Worm (Caenorhabditis elegans) whole organism, L3 larva: ENCODE data around the gene T19D2.13.
A peak's percentile ranks its signal among the peaks of the same experiment; 100 is the strongest.

ENCODE experiments used
- R02D3.7 ChIP-seq: fragments of 150-350 bp; optimal IDR thresholded peaks from 2 replicates; lab custom pipeline; 2014; ENCODE audit warnings: missing biosample characterization, missing genetic modification characterization
- ZK546.5 ChIP-seq: sonication (generic microtip); optimal IDR thresholded peaks from 2 replicates; lab custom pipeline; 2017; ENCODE audit warnings: missing biosample characterization, missing genetic modification characterization
- aly-2 ChIP-seq: fragments of 150-350 bp; optimal IDR thresholded peaks from 2 replicates; lab custom pipeline; 2014; ENCODE audit warnings: missing biosample characterization, missing genetic modification characterization
- ama-1 ChIP-seq: fragments of 150-350 bp; optimal IDR thresholded peaks from 2 replicates; lab custom pipeline; 2018
- ceh-28 ChIP-seq: fragments of 150-350 bp; optimal IDR thresholded peaks from 2 replicates; lab custom pipeline; 2014; ENCODE audit warnings: missing biosample characterization, missing genetic modification reagents, missing genetic modification characterization
- ceh-82 ChIP-seq: fragments of 150-350 bp; optimal IDR thresholded peaks from 2 replicates; lab custom pipeline; 2014; ENCODE audit warnings: missing biosample characterization, missing genetic modification characterization
- ceh-9 ChIP-seq: sonication (generic microtip); optimal IDR thresholded peaks from 2 replicates; lab custom pipeline; 2018; ENCODE audit warnings: missing biosample characterization, missing genetic modification characterization
- daf-12 ChIP-seq: fragments of 150-350 bp; optimal IDR thresholded peaks from 2 replicates; lab custom pipeline; 2014; ENCODE audit warnings: missing biosample characterization, missing genetic modification reagents, missing genetic modification characterization
- egl-5 ChIP-seq: fragments of 150-350 bp; optimal IDR thresholded peaks from 2 replicates; lab custom pipeline; 2017; ENCODE audit warnings: missing biosample characterization, missing genetic modification reagents, missing genetic modification characterization, inconsistent platforms
- elt-1 ChIP-seq: fragments of 150-350 bp; optimal IDR thresholded peaks from 2 replicates; lab custom pipeline; 2014; ENCODE audit warnings: missing biosample characterization, missing genetic modification characterization
- elt-2 ChIP-seq: sonication (generic microtip); optimal IDR thresholded peaks from 2 replicates; lab custom pipeline; 2016; ENCODE audit warnings: missing genetic modification reagents, mild to moderate bottlenecking, missing genetic modification characterization, missing compliant biosample characterization
- elt-3 ChIP-seq, 3 experiments: fragments of 150-350 bp in 1 of 3; sonication (generic microtip) in 2 of 3; optimal IDR thresholded peaks; 2 replicates in 2 of 3; 4 replicates in 1 of 3; lab custom pipeline; 2014 to 2017; ENCODE audit warnings: missing biosample characterization in 3 of 3, missing genetic modification characterization in 3 of 3
- eor-1 ChIP-seq, 2 experiments: fragments of 150-350 bp; optimal IDR thresholded peaks; 2 replicates each; lab custom pipeline; 2014 to 2018; ENCODE audit warnings: missing biosample characterization in 2 of 2, missing genetic modification characterization in 2 of 2
- fkh-10 ChIP-seq: sonication (generic microtip); optimal IDR thresholded peaks from 2 replicates; lab custom pipeline; 2017; ENCODE audit warnings: missing biosample characterization, missing genetic modification reagents, missing genetic modification characterization
- fos-1 ChIP-seq: fragments of 150-350 bp; optimal IDR thresholded peaks from 2 replicates; lab custom pipeline; 2014; ENCODE audit warnings: missing biosample characterization, missing genetic modification characterization
- hmg-11 ChIP-seq: sonication (generic microtip); optimal IDR thresholded peaks from 2 replicates; lab custom pipeline; 2016; ENCODE audit warnings: missing genetic modification characterization, missing compliant biosample characterization
- jun-1 ChIP-seq: fragments of 150-350 bp; optimal IDR thresholded peaks from 2 replicates; lab custom pipeline; 2014; ENCODE audit warnings: missing biosample characterization, missing genetic modification reagents, missing genetic modification characterization
- lin-15B ChIP-seq: fragments of 150-350 bp; optimal IDR thresholded peaks from 2 replicates; lab custom pipeline; 2014; ENCODE audit warnings: missing biosample characterization, missing genetic modification characterization
- lin-39 ChIP-seq: fragments of 150-350 bp; optimal IDR thresholded peaks from 2 replicates; lab custom pipeline; 2018; ENCODE audit warnings: missing biosample characterization, missing genetic modification reagents, missing genetic modification characterization
- lsy-12 ChIP-seq: sonication (generic microtip); optimal IDR thresholded peaks from 2 replicates; lab custom pipeline; 2016; ENCODE audit warnings: mild to moderate bottlenecking, missing genetic modification characterization, missing compliant biosample characterization
- mdl-1 ChIP-seq: fragments of 150-350 bp; optimal IDR thresholded peaks from 2 replicates; lab custom pipeline; 2014; ENCODE audit warnings: missing biosample characterization, missing genetic modification characterization
- nfya-1 ChIP-seq: sonication (generic microtip); optimal IDR thresholded peaks from 2 replicates; lab custom pipeline; 2017; ENCODE audit warnings: missing genetic modification characterization, mild to moderate bottlenecking, missing compliant biosample characterization, antibody characterized with exemption, moderate library complexity; ENCODE audit not compliant: insufficient read depth
- nhr-11 ChIP-seq: fragments of 150-350 bp; optimal IDR thresholded peaks from 2 replicates; lab custom pipeline; 2014; ENCODE audit warnings: missing biosample characterization, missing genetic modification characterization
- nhr-12 ChIP-seq: fragments of 150-350 bp; optimal IDR thresholded peaks from 2 replicates; lab custom pipeline; 2014; ENCODE audit warnings: missing biosample characterization, missing genetic modification characterization
- nhr-23 ChIP-seq: fragments of 150-350 bp; optimal IDR thresholded peaks from 2 replicates; lab custom pipeline; 2014; ENCODE audit warnings: missing biosample characterization, missing genetic modification reagents, missing genetic modification characterization
- nhr-237 ChIP-seq: fragments of 150-350 bp; optimal IDR thresholded peaks from 2 replicates; lab custom pipeline; 2014; ENCODE audit warnings: missing biosample characterization, missing genetic modification characterization
- nhr-25 ChIP-seq: sonication (generic microtip); optimal IDR thresholded peaks from 2 replicates; lab custom pipeline; 2017; ENCODE audit warnings: missing biosample characterization, missing genetic modification characterization
- nhr-67 ChIP-seq: fragments of 150-350 bp; optimal IDR thresholded peaks from 2 replicates; lab custom pipeline; 2014; ENCODE audit warnings: missing biosample characterization, missing genetic modification characterization
- nhr-76 ChIP-seq: fragments of 150-350 bp; sonication (generic microtip); optimal IDR thresholded peaks from 5 replicates; lab custom pipeline; 2014; ENCODE audit warnings: missing biosample characterization, missing genetic modification characterization
- nhr-77 ChIP-seq: fragments of 150-350 bp; optimal IDR thresholded peaks from 2 replicates; lab custom pipeline; 2014; ENCODE audit warnings: missing biosample characterization, missing genetic modification characterization
- skn-1 ChIP-seq: fragments of 150-350 bp; optimal IDR thresholded peaks from 2 replicates; lab custom pipeline; 2014; ENCODE audit warnings: missing biosample characterization, missing genetic modification characterization
- snpc-4 ChIP-seq: fragments of 150-350 bp; optimal IDR thresholded peaks from 2 replicates; lab custom pipeline; 2014; ENCODE audit warnings: missing biosample characterization, missing genetic modification characterization
- tbx-2 ChIP-seq: sonication (generic microtip); optimal IDR thresholded peaks from 2 replicates; lab custom pipeline; 2016; ENCODE audit warnings: mild to moderate bottlenecking, missing genetic modification characterization, missing compliant biosample characterization
- unc-39 ChIP-seq: sonication (generic microtip); optimal IDR thresholded peaks from 4 replicates; lab custom pipeline; 2017; ENCODE audit warnings: missing biosample characterization, missing genetic modification characterization
- unc-62 ChIP-seq: fragments of 150-350 bp; sonication (generic microtip); optimal IDR thresholded peaks from 4 replicates; lab custom pipeline; 2014; ENCODE audit warnings: missing biosample characterization, missing genetic modification reagents, missing genetic modification characterization
- zag-1 ChIP-seq: fragments of 150-350 bp; optimal IDR thresholded peaks from 2 replicates; lab custom pipeline; 2014; ENCODE audit warnings: missing biosample characterization, missing genetic modification characterization
- ztf-11 ChIP-seq: fragments of 150-350 bp; optimal IDR thresholded peaks from 2 replicates; lab custom pipeline; 2014; ENCODE audit warnings: missing biosample characterization, missing genetic modification characterization
- ztf-4 ChIP-seq: fragments of 150-350 bp; optimal IDR thresholded peaks from 2 replicates; lab custom pipeline; 2014; ENCODE audit warnings: missing biosample characterization, missing genetic modification characterization

Gene T19D2.13

DNA sequence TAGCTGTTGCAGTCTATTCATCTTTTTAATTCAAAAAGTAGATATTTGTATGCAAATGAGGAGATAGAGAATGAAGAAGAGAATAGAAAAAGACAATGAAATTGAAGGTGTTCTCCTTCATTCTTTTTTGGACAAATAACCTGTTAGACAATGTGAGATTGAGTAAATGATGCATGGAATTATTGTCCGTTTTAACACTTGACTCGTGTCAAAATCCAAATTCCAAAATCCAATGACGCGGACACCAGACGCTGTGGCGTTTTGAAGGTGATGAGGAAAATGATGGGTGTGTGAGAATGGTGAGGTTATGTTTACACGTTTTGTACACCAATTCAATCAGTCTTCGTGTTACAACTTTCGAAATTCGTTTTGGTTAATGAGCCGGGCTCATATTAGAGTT, 37.0 kb upstream of the T19D2.13 start:
- TF ChIP-seq snpc-4 (no peak), nhr-237 (tag; lab: Kevin White, UChicago) (no peak), ceh-9 (tag; lab: Kevin White, UChicago) (no peak), fkh-10 (GFP tag; lab: Kevin White, UChicago) (no peak), nhr-67 (no peak), lsy-12 (no peak)

DNA sequence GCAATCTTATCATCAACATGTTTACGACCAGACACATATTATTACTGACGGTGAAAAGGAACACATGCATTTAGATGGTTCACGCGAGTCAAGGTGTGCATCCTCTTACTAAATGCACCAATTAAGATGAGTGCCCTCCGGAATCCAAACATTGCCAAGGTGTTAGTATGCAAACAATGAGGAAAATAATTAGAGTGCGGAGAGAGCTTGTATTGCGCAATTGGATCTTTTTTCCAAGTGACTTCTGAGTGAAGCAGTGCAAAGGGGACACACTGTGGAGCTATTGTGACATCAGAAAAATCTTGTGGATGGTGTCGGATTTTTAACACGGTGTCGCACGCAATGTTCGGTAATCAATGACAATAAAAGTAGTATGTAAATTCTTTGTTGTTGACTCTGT, 35.1 kb upstream of the T19D2.13 start:
- TF ChIP-seq unc-39 (tag; lab: Kevin White, UChicago) (no peak), mdl-1 (tag; lab: Kevin White, UChicago) (no peak), nhr-23 (tag; lab: Kevin White, UChicago) (no peak), skn-1 (tag; lab: Kevin White, UChicago) (no peak), daf-12 (no peak), fos-1 (no peak), ceh-82 (tag; lab: Kevin White, UChicago) (no peak), nhr-67 (no peak)

DNA sequence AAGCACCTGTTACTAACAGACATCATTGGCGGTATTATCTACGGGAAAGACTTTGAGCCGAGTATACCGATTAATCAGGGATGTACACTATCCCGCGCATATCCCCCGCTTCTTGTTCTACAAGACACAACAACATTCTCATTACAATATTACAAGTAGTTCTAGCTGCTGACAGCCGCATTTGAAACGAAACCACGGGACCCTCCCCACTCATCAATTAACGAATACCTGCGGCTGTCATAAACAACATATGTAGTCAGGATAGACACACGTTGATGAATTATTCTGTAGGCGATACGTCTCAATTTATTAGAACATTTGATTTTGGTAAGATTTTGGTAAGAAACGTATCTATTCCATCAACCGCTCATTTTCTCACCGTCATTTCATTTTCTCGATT, 34.6 kb upstream of the T19D2.13 start:
- TF ChIP-seq mdl-1 (tag; lab: Kevin White, UChicago), result no peak
- no peak for TF ChIP-seq ceh-9 (tag; lab: Kevin White, UChicago)
- no peak for TF ChIP-seq R02D3.7 (tag; lab: Kevin White, UChicago)
- TF ChIP-seq unc-62 (GFP tag; lab: Kevin White, UChicago), result no peak
- TF ChIP-seq lin-39 (tag; lab: Kevin White, UChicago), result peak; percentile 8
- no peak for TF ChIP-seq nhr-76

DNA sequence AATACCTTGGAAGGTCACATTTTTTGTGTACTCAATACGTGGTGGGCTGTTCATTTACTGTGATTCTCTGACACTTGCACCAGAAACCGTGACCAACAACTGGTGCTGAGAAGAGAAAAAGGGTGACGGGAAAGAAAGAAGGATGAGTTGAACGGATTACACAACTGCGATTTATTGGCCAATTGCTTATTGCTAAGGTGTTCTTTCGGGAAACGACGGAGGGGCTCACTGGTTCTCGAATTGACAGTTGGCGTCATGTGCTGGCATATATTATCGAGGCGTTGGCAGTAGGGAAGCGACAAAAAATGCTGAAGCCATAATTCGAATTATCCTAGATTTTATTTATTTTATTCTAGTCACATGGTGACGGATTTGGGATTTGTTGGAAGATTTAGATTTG, 32.0 kb upstream of the T19D2.13 start:
- TF ChIP-seq nfya-1 (tag; lab: Kevin White, UChicago), result peak; percentile 25
- no peak for TF ChIP-seq ceh-9 (tag; lab: Kevin White, UChicago)

DNA sequence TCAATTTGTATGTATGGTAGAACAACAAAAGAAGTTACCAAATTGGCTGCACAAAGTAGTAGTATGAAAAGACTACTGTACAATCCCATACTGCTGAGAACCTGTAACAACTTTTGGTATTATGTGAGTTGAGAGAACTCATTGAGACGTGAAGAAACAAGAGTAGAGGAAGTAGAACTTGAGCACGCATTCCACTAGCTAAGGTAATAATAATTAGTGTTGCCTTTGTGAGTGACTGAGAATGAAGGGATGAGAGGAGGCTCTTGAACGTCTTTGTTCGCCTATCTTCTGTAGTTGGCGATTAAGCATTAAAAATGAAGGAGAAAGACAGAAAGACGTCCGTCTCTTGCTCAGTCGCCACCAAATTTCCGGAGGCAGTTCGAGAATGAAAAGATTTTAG, 31.4 kb upstream of the T19D2.13 start, which contains the start of gene C16B8.4:
TSS of gene C16B8.4 (minus strand) at position 101 of the 400 bp plus-strand sequence.
- TF ChIP-seq ama-1 (lab: Kevin White, UChicago) (no peak), lin-15B (no peak), ceh-28 (tag; lab: Kevin White, UChicago) (no peak), lsy-12 (no peak), nhr-67 (no peak), fos-1 (no peak), R02D3.7 (tag; lab: Kevin White, UChicago) (no peak), ztf-4 (tag; lab: Kevin White, UChicago) (no peak), snpc-4 (no peak), elt-2 (tag; lab: Kevin White, UChicago) (no peak)
- TF ChIP-seq, all 47 proteins: peak for 0

DNA sequence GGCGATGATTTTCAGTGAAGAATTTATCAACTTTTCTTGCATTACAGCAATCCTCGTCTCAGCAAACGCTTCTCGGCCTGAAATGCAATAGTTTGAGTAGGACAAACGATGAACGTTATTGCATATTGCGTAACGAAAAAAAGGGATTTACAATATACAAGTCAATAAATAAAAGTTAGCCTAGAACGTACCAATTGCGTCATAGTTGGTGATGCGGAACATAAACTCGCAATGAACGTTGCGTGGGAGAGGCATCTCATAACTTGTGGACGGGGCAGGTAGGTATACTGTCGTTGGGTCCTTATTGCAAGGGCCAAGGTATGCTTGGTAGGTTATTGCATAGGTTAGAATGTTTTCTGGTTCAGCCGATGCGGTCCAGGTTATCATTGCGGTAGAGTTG, 28.6 kb upstream of the T19D2.13 start:
- TF ChIP-seq ztf-11 (tag; lab: Kevin White, UChicago) (no peak), nhr-25 (tag; lab: Kevin White, UChicago) (no peak), nhr-67 (no peak), ceh-28 (tag; lab: Kevin White, UChicago) (no peak), nhr-76 (no peak), unc-62 (GFP tag; lab: Kevin White, UChicago) (no peak), zag-1 (tag; lab: Kevin White, UChicago) (no peak), ceh-82 (tag; lab: Kevin White, UChicago) (no peak), skn-1 (tag; lab: Kevin White, UChicago) (no peak), tbx-2 (tag; lab: Kevin White, UChicago) (no peak), lin-39 (tag; lab: Kevin White, UChicago) (no peak), mdl-1 (tag; lab: Kevin White, UChicago) (no peak), hmg-11 (tag; lab: Kevin White, UChicago) (no peak)

DNA sequence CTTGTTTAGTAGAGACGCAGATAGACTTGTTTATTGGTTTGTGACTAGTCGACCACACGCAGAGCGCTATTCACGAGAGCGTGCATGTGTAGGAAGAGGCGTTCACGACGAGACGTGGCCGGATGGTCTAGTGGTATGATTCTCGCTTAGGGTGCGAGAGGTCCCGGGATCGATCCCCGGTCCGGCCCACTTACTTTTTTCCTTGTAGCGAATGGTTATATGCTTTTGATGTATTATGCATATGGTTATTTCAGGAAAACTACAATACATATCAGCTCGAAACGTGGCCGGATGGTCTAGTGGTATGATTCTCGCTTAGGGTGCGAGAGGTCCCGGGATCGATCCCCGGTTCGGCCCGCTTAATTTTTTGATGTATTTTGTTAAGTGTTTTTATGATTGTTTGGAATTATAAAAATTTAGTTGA, 27.8 kb upstream of the T19D2.13 start:
- TF ChIP-seq eor-1 (tag; optimal IDR thresholded peaks at IDR 0.05; lab: Kevin White, UChicago) (no peak), aly-2 (tag; lab: Kevin White, UChicago) (no peak), nhr-12 (tag; lab: Kevin White, UChicago) (no peak), ztf-4 (tag; lab: Kevin White, UChicago) (no peak), mdl-1 (tag; lab: Kevin White, UChicago) (no peak), tbx-2 (tag; lab: Kevin White, UChicago) (peak; percentile 53), skn-1 (tag; lab: Kevin White, UChicago) (no peak), elt-1 (tag; lab: Kevin White, UChicago) (no peak), nhr-25 (tag; lab: Kevin White, UChicago) (peak; percentile 76), ama-1 (lab: Kevin White, UChicago) (peak; percentile 11), lin-15B (no peak), elt-2 (tag; lab: Kevin White, UChicago) (peak; percentile 50), ztf-11 (tag; lab: Kevin White, UChicago) (no peak), nhr-77 (tag; lab: Kevin White, UChicago) (peak; percentile 31), lin-39 (tag; lab: Kevin White, UChicago) (peak; percentile 65), nhr-76 (no peak), snpc-4 (no peak), nhr-11 (tag; lab: Kevin White, UChicago) (no peak), egl-5 (peak; percentile 73), elt-3 (tag; optimal IDR thresholded peaks at IDR 0.05; lab: Kevin White, UChicago) (no peak), jun-1 (tag; lab: Kevin White, UChicago) (peak; percentile 74), nhr-67 (no peak), fkh-10 (GFP tag; lab: Kevin White, UChicago) (no peak), lsy-12 (peak; percentile 74), ZK546.5 (no peak), unc-62 (GFP tag; lab: Kevin White, UChicago) (peak; percentile 45)
